Fruit fly (Drosophila melanogaster) whole organism, embryonic: ENCODE results near the gene CG15641.

ENCODE experiments used
- Abd-B ChIP-seq: fragments of 200-800 bp; sonication (Bioruptor generic); optimal IDR thresholded peaks from 2 replicates; lab custom pipeline; 2018; ENCODE audit warnings: missing biosample characterization, mild to moderate bottlenecking, missing genetic modification characterization, moderate library complexity
- Atf6 ChIP-seq: fragments of 200-800 bp; sonication (Bioruptor generic); IDR thresholded peaks from 2 replicates; pipeline ENCODE4 v1.3.6; 2022; ENCODE audit warnings: missing biosample characterization, missing genetic modification characterization
- CG10274 ChIP-seq: fragments of 200-800 bp; sonication (Bioruptor generic); optimal IDR thresholded peaks from 3 replicates; lab custom pipeline; 2017; ENCODE audit warnings: missing biosample characterization, mild to moderate bottlenecking, missing genetic modification characterization
- CG10543 ChIP-seq: fragments of 200-800 bp; sonication (Bioruptor generic); optimal IDR thresholded peaks from 3 replicates; lab custom pipeline; 2017; ENCODE audit warnings: missing biosample characterization, mild to moderate bottlenecking, missing genetic modification characterization, moderate library complexity
- CG13894 ChIP-seq: fragments of 200-800 bp; sonication (Bioruptor generic); optimal IDR thresholded peaks from 3 replicates; lab custom pipeline; 2018; ENCODE audit warnings: missing biosample characterization, mild to moderate bottlenecking, missing genetic modification characterization, moderate library complexity
- CG14710 ChIP-seq: fragments of 200-800 bp; sonication (Bioruptor generic); optimal IDR thresholded peaks from 3 replicates; lab custom pipeline; 2019; ENCODE audit warnings: missing biosample characterization, mild to moderate bottlenecking, missing genetic modification characterization, moderate library complexity
- CG15269 ChIP-seq: fragments of 200-800 bp; sonication (Bioruptor generic); optimal IDR thresholded peaks from 2 replicates; lab custom pipeline; 2018; ENCODE audit warnings: missing biosample characterization, mild to moderate bottlenecking, missing genetic modification characterization, moderate library complexity
- CG18599 ChIP-seq: fragments of 200-800 bp; sonication (Bioruptor generic); optimal IDR thresholded peaks from 3 replicates; lab custom pipeline; 2017; ENCODE audit warnings: missing biosample characterization, missing genetic modification characterization, mild to moderate bottlenecking, moderate library complexity, missing genetic modification reagents
- CG34422 ChIP-seq: fragments of 200-800 bp; sonication (Bioruptor generic); IDR thresholded peaks from 3 replicates; pipeline ENCODE4 v1.3.6; 2022; ENCODE audit warnings: missing biosample characterization, missing genetic modification characterization
- CG3995 ChIP-seq: fragments of 200-800 bp; sonication (Bioruptor generic); optimal IDR thresholded peaks from 3 replicates; lab custom pipeline; 2016; ENCODE audit warnings: missing biosample characterization, missing genetic modification characterization
- CG6765 ChIP-seq: fragments of 200-800 bp; sonication (Bioruptor generic); optimal IDR thresholded peaks from 3 replicates; lab custom pipeline; 2017; ENCODE audit warnings: missing biosample characterization, mild to moderate bottlenecking, missing genetic modification characterization
- CG7372 ChIP-seq: fragments of 200-800 bp; sonication (Bioruptor generic); IDR thresholded peaks from 2 replicates; pipeline ENCODE4 v1.3.6; 2022; ENCODE audit warnings: missing biosample characterization, missing genetic modification characterization
- CG7839 ChIP-seq: fragments of 200-800 bp; sonication (Bioruptor generic); optimal IDR thresholded peaks from 3 replicates; lab custom pipeline; 2018; ENCODE audit warnings: missing biosample characterization, mild to moderate bottlenecking, missing genetic modification characterization, moderate library complexity
- CG8290 ChIP-seq, 3 experiments: fragments of 200-800 bp; sonication (Bioruptor generic); optimal IDR thresholded peaks; 2 replicates each; lab custom pipeline; 2016 to 2019; ENCODE audit warnings: missing biosample characterization in 3 of 3, missing genetic modification characterization in 3 of 3, mild to moderate bottlenecking in 2 of 3, moderate library complexity in 1 of 3
- CG8388 ChIP-seq: fragments of 200-800 bp; sonication (Bioruptor generic); optimal IDR thresholded peaks from 2 replicates; lab custom pipeline; 2019; ENCODE audit warnings: missing biosample characterization, mild to moderate bottlenecking, missing genetic modification characterization, moderate library complexity
- CG9609 ChIP-seq: fragments of 200-800 bp; sonication (Bioruptor generic); optimal IDR thresholded peaks from 3 replicates; lab custom pipeline; 2016; ENCODE audit warnings: missing biosample characterization, missing genetic modification characterization
- CkIIα-i1 ChIP-seq: fragments of 200-800 bp; sonication (Bioruptor generic); IDR thresholded peaks from 2 replicates; pipeline ENCODE4 v1.3.6; 2022; ENCODE audit warnings: missing biosample characterization, missing genetic modification characterization
- D19B ChIP-seq: fragments of 200-800 bp; sonication (Bioruptor generic); optimal IDR thresholded peaks from 2 replicates; lab custom pipeline; 2017; ENCODE audit warnings: missing biosample characterization, mild to moderate bottlenecking, missing genetic modification characterization
- Dll ChIP-seq: fragments of 200-800 bp; sonication (Bioruptor generic); IDR thresholded peaks from 4 replicates; pipeline ENCODE4 v1.3.6; 2022; ENCODE audit warnings: missing biosample characterization, missing genetic modification characterization; ENCODE audit not compliant: partially characterized antibody
- Eip74EF ChIP-seq, 2 experiments: fragments of 200-800 bp in 1 of 2; fragments of >200 bp in 1 of 2; sonication (Bioruptor generic) in 1 of 2; optimal IDR thresholded peaks; 2 replicates each; lab custom pipeline; 2017 to 2019; ENCODE audit warnings: missing biosample characterization in 2 of 2, missing genetic modification characterization in 2 of 2, mild to moderate bottlenecking in 1 of 2, moderate library complexity in 1 of 2
- Hey ChIP-seq: fragments of 200-800 bp; sonication (Bioruptor generic); optimal IDR thresholded peaks from 3 replicates; lab custom pipeline; 2018; ENCODE audit warnings: missing biosample characterization, mild to moderate bottlenecking, missing genetic modification characterization
- MESR4 ChIP-seq: fragments of 200-800 bp; sonication (Bioruptor generic); optimal IDR thresholded peaks from 2 replicates; lab custom pipeline; 2018; ENCODE audit warnings: missing biosample characterization, mild to moderate bottlenecking, missing genetic modification characterization, moderate library complexity
- MTF-1 ChIP-seq: fragments of 200-800 bp; sonication (Bioruptor generic); optimal IDR thresholded peaks from 2 replicates; lab custom pipeline; 2018; ENCODE audit warnings: missing biosample characterization, mild to moderate bottlenecking, missing genetic modification characterization, borderline replicate concordance
- Meics ChIP-seq: fragments of 200-800 bp; sonication (Bioruptor generic); optimal IDR thresholded peaks from 2 replicates; lab custom pipeline; 2017; ENCODE audit warnings: missing biosample characterization, mild to moderate bottlenecking, missing genetic modification characterization
- NfI ChIP-seq: fragments of 200-800 bp; sonication (Bioruptor generic); optimal IDR thresholded peaks from 3 replicates; lab custom pipeline; 2018; ENCODE audit warnings: missing biosample characterization, mild to moderate bottlenecking, missing genetic modification characterization, moderate library complexity
- amos ChIP-seq: fragments of 200-800 bp; sonication (Bioruptor generic); IDR thresholded peaks from 2 replicates; pipeline ENCODE4 v1.3.6; 2022; ENCODE audit warnings: missing biosample characterization, missing genetic modification characterization; ENCODE audit not compliant: partially characterized antibody
- bigmax ChIP-seq: fragments of 200-800 bp; sonication (Bioruptor generic); optimal IDR thresholded peaks from 2 replicates; lab custom pipeline; 2018; ENCODE audit warnings: missing biosample characterization, mild to moderate bottlenecking, missing genetic modification characterization
- chm ChIP-seq: fragments of 200-800 bp; sonication (Bioruptor generic); IDR thresholded peaks from 2 replicates; pipeline ENCODE4 v1.3.6; 2022; ENCODE audit warnings: missing biosample characterization, missing genetic modification characterization
- crc ChIP-seq: fragments of 200-800 bp; sonication (Bioruptor generic); optimal IDR thresholded peaks from 2 replicates; lab custom pipeline; 2016; ENCODE audit warnings: missing biosample characterization, missing genetic modification characterization
- fd102C ChIP-seq: fragments of 200-800 bp; sonication (Bioruptor generic); optimal IDR thresholded peaks from 2 replicates; lab custom pipeline; 2018; ENCODE audit warnings: missing biosample characterization, mild to moderate bottlenecking, missing genetic modification characterization, moderate library complexity
- fd64A ChIP-seq: fragments of 200-800 bp; sonication (Bioruptor generic); optimal IDR thresholded peaks from 3 replicates; lab custom pipeline; 2018; ENCODE audit warnings: missing biosample characterization, mild to moderate bottlenecking, missing genetic modification characterization
- fd96Cb ChIP-seq: fragments of 200-800 bp; sonication (Bioruptor generic); optimal IDR thresholded peaks from 2 replicates; lab custom pipeline; 2018; ENCODE audit warnings: missing biosample characterization, mild to moderate bottlenecking, missing genetic modification characterization, moderate library complexity
- h ChIP-seq: fragments of >200 bp; optimal IDR thresholded peaks from 2 replicates; lab custom pipeline; 2017
- hb ChIP-seq: fragments of 200-800 bp; sonication (Bioruptor generic); IDR thresholded peaks from 3 replicates; pipeline ENCODE4 v1.3.6; 2022; ENCODE audit warnings: missing biosample characterization, missing genetic modification characterization; ENCODE audit not compliant: partially characterized antibody
- kah ChIP-seq: fragments of 200-800 bp; sonication (Bioruptor generic); optimal IDR thresholded peaks from 2 replicates; lab custom pipeline; 2018; ENCODE audit warnings: missing biosample characterization, mild to moderate bottlenecking, missing genetic modification characterization
- ken ChIP-seq: fragments of 200-800 bp; sonication (Bioruptor generic); IDR thresholded peaks from 3 replicates; pipeline ENCODE4 v1.3.6; 2022; ENCODE audit warnings: missing biosample characterization, missing genetic modification characterization
- lola ChIP-seq, 3 experiments: fragments of >200 bp in 2 of 3; fragments of 200-800 bp in 1 of 3; sonication (Bioruptor generic) in 1 of 3; optimal IDR thresholded peaks; 2 replicates each; lab custom pipeline; 2017 to 2019; ENCODE audit warnings: missing biosample characterization in 3 of 3, missing genetic modification characterization in 3 of 3, mild to moderate bottlenecking in 1 of 3, moderate library complexity in 1 of 3
- nerfin-1 ChIP-seq: fragments of 200-800 bp; sonication (Bioruptor generic); optimal IDR thresholded peaks from 3 replicates; lab custom pipeline; 2019; ENCODE audit warnings: missing biosample characterization, mild to moderate bottlenecking, missing genetic modification characterization, moderate library complexity
- pfk ChIP-seq: fragments of 200-800 bp; sonication (Bioruptor generic); optimal IDR thresholded peaks from 2 replicates; lab custom pipeline; 2018; ENCODE audit warnings: missing biosample characterization, mild to moderate bottlenecking, missing genetic modification characterization, moderate library complexity
- pros ChIP-seq: fragments of 200-800 bp; sonication (Bioruptor generic); optimal IDR thresholded peaks from 3 replicates; lab custom pipeline; 2019; ENCODE audit warnings: missing biosample characterization, mild to moderate bottlenecking, missing genetic modification characterization, moderate library complexity
- shn ChIP-seq: fragments of 200-800 bp; sonication (Bioruptor generic); optimal IDR thresholded peaks from 3 replicates; lab custom pipeline; 2016; ENCODE audit warnings: missing biosample characterization, missing genetic modification characterization
- sisA ChIP-seq: fragments of 200-800 bp; sonication (Bioruptor generic); IDR thresholded peaks from 2 replicates; pipeline ENCODE4 v1.3.6; 2022; ENCODE audit warnings: missing biosample characterization, missing genetic modification characterization
- sna ChIP-seq: fragments of 200-800 bp; sonication (Bioruptor generic); IDR thresholded peaks from 2 replicates; pipeline ENCODE4 v1.3.6; 2022; ENCODE audit warnings: missing biosample characterization, missing genetic modification characterization; ENCODE audit not compliant: partially characterized antibody
- trh ChIP-seq: fragments of 200-800 bp; sonication (Bioruptor generic); optimal IDR thresholded peaks from 2 replicates; lab custom pipeline; 2016; ENCODE audit warnings: missing biosample characterization, missing genetic modification characterization
- unc-4 ChIP-seq: fragments of 200-800 bp; sonication (Bioruptor generic); IDR thresholded peaks from 2 replicates; pipeline ENCODE4 v1.3.6; 2022; ENCODE audit warnings: missing biosample characterization, missing genetic modification characterization; ENCODE audit not compliant: partially characterized antibody
- z ChIP-seq: fragments of 200-800 bp; sonication (Bioruptor generic); IDR thresholded peaks from 3 replicates; pipeline ENCODE4 v1.3.6; 2022; ENCODE audit warnings: missing biosample characterization, missing genetic modification characterization

CG15641 gene

dm6 chrX:15449490-15450326 is 18.0 kb upstream of the CG15641 start, which contains the start of the genes Scamp and Ahcy (continued):
- TF ChIP-seq Hey (tag; lab: Kevin White, UChicago) (no peak), fd64A (GFP tag; lab: Kevin White, UChicago) (no peak), h (lab: Kevin White, UChicago) (no peak), Meics (GFP tag; lab: Kevin White, UChicago) (peak; percentile 59), CG10543 (peak; percentile 13)

dm6 chrX:15450327-15450644 is 17.4 kb upstream of the CG15641 start:
- TF ChIP-seq Dll (GFP tag; lab: Robert Waterston, UW) (no peak), ken (no peak), NfI (GFP tag; lab: Kevin White, UChicago) (no peak), bigmax (GFP tag; lab: Kevin White, UChicago) (peak; percentile 3), unc-4 (GFP tag; lab: Robert Waterston, UW) (no peak), MESR4 (GFP tag; lab: Kevin White, UChicago) (peak; percentile 44), pros (GFP tag; lab: Kevin White, UChicago) (no peak), pfk (GFP tag; lab: Kevin White, UChicago) (no peak), CG6765 (GFP tag; lab: Kevin White, UChicago) (no peak), Atf6 (GFP tag; lab: Robert Waterston, UW) (no peak), Abd-B (GFP tag; lab: Kevin White, UChicago) (no peak), amos (no peak), CG10274 (GFP tag; lab: Kevin White, UChicago) (no peak), CG13894 (no peak), hb (GFP tag; lab: Robert Waterston, UW) (no peak), z (GFP tag; lab: Robert Waterston, UW) (no peak), crc (GFP tag; lab: Kevin White, UChicago) (no peak), CG7839 (tag; lab: Kevin White, UChicago) (no peak), sna (GFP tag; lab: Robert Waterston, UW) (peak; percentile 9; the same call in 1 of the 2 replicates), MTF-1 (no peak), CG18599 (GFP tag; lab: Kevin White, UChicago) (no peak), nerfin-1 (tag; lab: Kevin White, UChicago) (no peak), CG14710 (tag; lab: Kevin White, UChicago) (no peak), sisA (no peak), fd96Cb (no peak), trh (no peak), fd102C (GFP tag; lab: Kevin White, UChicago) (no peak), CG34422 (peak; percentile 47; the same call in 1 of the 3 replicates), CG8388 (GFP tag; lab: Kevin White, UChicago) (no peak), chm (0 out of 2 replicates have a peak, but pooled peaks have one; percentile 6), CG8290 (GFP tag; optimal IDR thresholded peaks at IDR 0.05; lab: Kevin White, UChicago) (no peak), CG8290 (tag; optimal IDR thresholded peaks at IDR 0.05; lab: Kevin White, UChicago) (no peak), CG3995 (GFP tag; lab: Kevin White, UChicago) (no peak), CG7372 (GFP tag; lab: Robert Waterston, UW) (no peak), CkIIα-i1 (GFP tag; lab: Robert Waterston, UW) (no peak), D19B (GFP tag; lab: Kevin White, UChicago) (no peak), CG15269 (tag; lab: Kevin White, UChicago) (no peak), kah (GFP tag; lab: Kevin White, UChicago) (no peak), shn (no peak), lola (GFP tag; optimal IDR thresholded peaks at IDR 0.05; lab: Kevin White, UChicago) (no peak), CG9609 (GFP tag; lab: Kevin White, UChicago) (no peak), Eip74EF (GFP tag; optimal IDR thresholded peaks at IDR 0.05; lab: Kevin White, UChicago) (no peak)
